Fruit fly (Drosophila melanogaster) whole organism, embryonic: ENCODE data around the gene vas.

Experiments
- Ada2b ChIP-seq: fragments of 200-800 bp; sonication (Bioruptor generic); IDR thresholded peaks from 2 replicates; pipeline ENCODE4 v1.3.6; 2022; ENCODE audit warnings: missing biosample characterization, missing genetic modification characterization
- Asciz ChIP-seq: fragments of 200-800 bp; sonication (Bioruptor generic); optimal IDR thresholded peaks from 2 replicates; lab custom pipeline; 2017; ENCODE audit warnings: missing biosample characterization, mild to moderate bottlenecking, missing genetic modification characterization, missing genetic modification reagents
- Atf-2 ChIP-seq: fragments of 200-800 bp; sonication (Bioruptor generic); optimal IDR thresholded peaks from 2 replicates; lab custom pipeline; 2016; ENCODE audit warnings: missing biosample characterization, missing genetic modification characterization
- Blimp-1 ChIP-seq: fragments of 200-800 bp; sonication (Bioruptor generic); optimal IDR thresholded peaks from 3 replicates; lab custom pipeline; 2018; ENCODE audit warnings: missing biosample characterization, missing genetic modification characterization, mild to moderate bottlenecking, moderate library complexity, missing genetic modification reagents
- CG11085 ChIP-seq: fragments of 200-800 bp; sonication (Bioruptor generic); IDR thresholded peaks from 2 replicates; pipeline ENCODE4 v1.3.6; 2022; ENCODE audit warnings: missing biosample characterization, missing genetic modification characterization
- CG12155 ChIP-seq: fragments of 200-800 bp; sonication (Bioruptor generic); optimal IDR thresholded peaks from 3 replicates; lab custom pipeline; 2016; ENCODE audit warnings: missing biosample characterization, missing genetic modification characterization
- CG14860 ChIP-seq: fragments of 200-800 bp; sonication (Bioruptor generic); IDR thresholded peaks from 3 replicates; pipeline ENCODE4 v1.3.6; 2022; ENCODE audit warnings: missing biosample characterization, missing genetic modification characterization; ENCODE audit not compliant: partially characterized antibody
- CG15073 ChIP-seq: fragments of 200-800 bp; sonication (Bioruptor generic); optimal IDR thresholded peaks from 2 replicates; lab custom pipeline; 2016; ENCODE audit warnings: missing biosample characterization, missing genetic modification characterization
- CG16863 ChIP-seq: fragments of 200-800 bp; sonication (Bioruptor generic); optimal IDR thresholded peaks from 3 replicates; lab custom pipeline; 2016; ENCODE audit warnings: missing biosample characterization, missing genetic modification characterization
- CG18262 ChIP-seq: fragments of 200-800 bp; optimal IDR thresholded peaks from 3 replicates; lab custom pipeline; 2019; ENCODE audit warnings: missing biosample characterization, mild to moderate bottlenecking, missing genetic modification characterization, moderate library complexity
- CG2678 ChIP-seq: fragments of 200-800 bp; sonication (Bioruptor generic); optimal IDR thresholded peaks from 3 replicates; lab custom pipeline; 2019; ENCODE audit warnings: missing biosample characterization, mild to moderate bottlenecking, missing genetic modification characterization, moderate library complexity
- CG30020 ChIP-seq: fragments of 200-800 bp; optimal IDR thresholded peaks from 2 replicates; lab custom pipeline; 2019; ENCODE audit warnings: missing biosample characterization, mild to moderate bottlenecking, missing genetic modification characterization, moderate library complexity
- CG30431 ChIP-seq: fragments of 200-800 bp; sonication (Bioruptor generic); optimal IDR thresholded peaks from 2 replicates; lab custom pipeline; 2017; ENCODE audit warnings: missing biosample characterization, missing genetic modification characterization
- CG34422 ChIP-seq: fragments of 200-800 bp; sonication (Bioruptor generic); IDR thresholded peaks from 3 replicates; pipeline ENCODE4 v1.3.6; 2022; ENCODE audit warnings: missing biosample characterization, missing genetic modification characterization
- CG3838 ChIP-seq: fragments of 200-800 bp; sonication (Bioruptor generic); optimal IDR thresholded peaks from 3 replicates; lab custom pipeline; 2016; ENCODE audit warnings: missing biosample characterization, missing genetic modification characterization
- CG3995 ChIP-seq: fragments of 200-800 bp; sonication (Bioruptor generic); optimal IDR thresholded peaks from 3 replicates; lab custom pipeline; 2016; ENCODE audit warnings: missing biosample characterization, missing genetic modification characterization
- CG42726 ChIP-seq: fragments of 200-800 bp; sonication (Bioruptor generic); IDR thresholded peaks from 2 replicates; pipeline ENCODE4 v1.3.6; 2022; ENCODE audit warnings: missing biosample characterization, missing genetic modification characterization; ENCODE audit not compliant: partially characterized antibody
- CG7963 ChIP-seq: fragments of 200-800 bp; sonication (Bioruptor generic); IDR thresholded peaks from 3 replicates; pipeline ENCODE4 v1.3.6; 2022; ENCODE audit warnings: missing biosample characterization, missing genetic modification characterization; ENCODE audit not compliant: partially characterized antibody
- Chrac-16 ChIP-seq: fragments of 200-800 bp; sonication (Bioruptor generic); optimal IDR thresholded peaks from 3 replicates; lab custom pipeline; 2016; ENCODE audit warnings: missing biosample characterization, missing genetic modification characterization
- Dref ChIP-seq: fragments of 200-800 bp; sonication (Bioruptor generic); IDR thresholded peaks from 2 replicates; pipeline ENCODE4 v1.3.6; 2022; ENCODE audit warnings: missing biosample characterization, missing genetic modification characterization
- Hey ChIP-seq: fragments of 200-800 bp; sonication (Bioruptor generic); optimal IDR thresholded peaks from 3 replicates; lab custom pipeline; 2018; ENCODE audit warnings: missing biosample characterization, mild to moderate bottlenecking, missing genetic modification characterization
- Jarid2 ChIP-seq: fragments of 200-800 bp; sonication (Bioruptor generic); optimal IDR thresholded peaks from 3 replicates; lab custom pipeline; 2017; ENCODE audit warnings: mild to moderate bottlenecking, missing biosample characterization, missing genetic modification reagents, missing genetic modification characterization
- MESR4 ChIP-seq: fragments of 200-800 bp; sonication (Bioruptor generic); optimal IDR thresholded peaks from 2 replicates; lab custom pipeline; 2018; ENCODE audit warnings: missing biosample characterization, mild to moderate bottlenecking, missing genetic modification characterization, moderate library complexity
- Myb ChIP-seq: fragments of 200-800 bp; sonication (Bioruptor generic); optimal IDR thresholded peaks from 2 replicates; lab custom pipeline; 2016; ENCODE audit warnings: missing biosample characterization, missing genetic modification characterization
- Nf-YC ChIP-seq: fragments of 200-800 bp; optimal IDR thresholded peaks from 3 replicates; lab custom pipeline; 2019; ENCODE audit warnings: missing biosample characterization, mild to moderate bottlenecking, missing genetic modification characterization, moderate library complexity
- Opbp ChIP-seq: fragments of 200-800 bp; sonication (Bioruptor generic); IDR thresholded peaks from 3 replicates; pipeline ENCODE4 v1.3.6; 2022; ENCODE audit warnings: missing biosample characterization, missing genetic modification characterization; ENCODE audit not compliant: partially characterized antibody
- Pdp1 ChIP-seq, 2 experiments: fragments of 200-800 bp; sonication (Bioruptor generic); optimal IDR thresholded peaks; 3 replicates each; lab custom pipeline; 2016; ENCODE audit warnings: missing biosample characterization in 2 of 2, missing genetic modification characterization in 2 of 2, mild to moderate bottlenecking in 1 of 2, moderate library complexity in 1 of 2
- Poxn ChIP-seq: fragments of 200-800 bp; sonication (Bioruptor generic); IDR thresholded peaks from 2 replicates; pipeline ENCODE4 v1.3.6; 2022; ENCODE audit warnings: missing biosample characterization, missing genetic modification characterization
- Spps ChIP-seq: fragments of 200-800 bp; sonication (Bioruptor generic); optimal IDR thresholded peaks from 2 replicates; lab custom pipeline; 2018; ENCODE audit warnings: missing biosample characterization, mild to moderate bottlenecking, missing genetic modification characterization
- amos ChIP-seq: fragments of 200-800 bp; sonication (Bioruptor generic); IDR thresholded peaks from 2 replicates; pipeline ENCODE4 v1.3.6; 2022; ENCODE audit warnings: missing biosample characterization, missing genetic modification characterization; ENCODE audit not compliant: partially characterized antibody
- bbx ChIP-seq: fragments of 200-800 bp; sonication (Bioruptor generic); IDR thresholded peaks from 2 replicates; pipeline ENCODE4 v1.3.6; 2022; ENCODE audit warnings: missing biosample characterization, missing genetic modification characterization; ENCODE audit not compliant: partially characterized antibody
- ci ChIP-seq: fragments of 200-800 bp; sonication (Bioruptor generic); IDR thresholded peaks from 3 replicates; pipeline ENCODE4 v1.3.6; 2022; ENCODE audit warnings: missing biosample characterization, missing genetic modification characterization
- gce ChIP-seq: fragments of 200-800 bp; sonication (Bioruptor generic); IDR thresholded peaks from 3 replicates; pipeline ENCODE4 v1.3.6; 2022; ENCODE audit warnings: missing biosample characterization, missing genetic modification characterization
- grau ChIP-seq: fragments of 200-800 bp; optimal IDR thresholded peaks from 3 replicates; lab custom pipeline; 2019; ENCODE audit warnings: missing biosample characterization, mild to moderate bottlenecking, missing genetic modification characterization, moderate library complexity
- lola ChIP-seq, 3 experiments: fragments of >200 bp in 2 of 3; fragments of 200-800 bp in 1 of 3; sonication (Bioruptor generic) in 1 of 3; optimal IDR thresholded peaks; 2 replicates each; lab custom pipeline; 2017 to 2019; ENCODE audit warnings: missing biosample characterization in 3 of 3, missing genetic modification characterization in 3 of 3, mild to moderate bottlenecking in 1 of 3, moderate library complexity in 1 of 3
- mld ChIP-seq: fragments of 200-800 bp; sonication (Bioruptor generic); IDR thresholded peaks from 3 replicates; pipeline ENCODE4 v1.3.6; 2022; ENCODE audit warnings: missing biosample characterization, missing genetic modification characterization; ENCODE audit not compliant: partially characterized antibody
- onecut ChIP-seq: fragments of 200-800 bp; sonication (Bioruptor generic); IDR thresholded peaks from 2 replicates; pipeline ENCODE4 v1.3.6; 2022; ENCODE audit warnings: missing biosample characterization, missing genetic modification characterization
- peb ChIP-seq: fragments of 200-800 bp; sonication (Bioruptor generic); IDR thresholded peaks from 2 replicates; pipeline ENCODE4 v1.3.6; 2022; ENCODE audit warnings: missing biosample characterization, missing genetic modification characterization
- pita ChIP-seq: fragments of 200-800 bp; sonication (Bioruptor generic); optimal IDR thresholded peaks from 2 replicates; lab custom pipeline; 2017; ENCODE audit warnings: missing biosample characterization, mild to moderate bottlenecking, missing genetic modification characterization
- psq ChIP-seq: fragments of 200-800 bp; sonication (Bioruptor generic); optimal IDR thresholded peaks from 2 replicates; lab custom pipeline; 2017; ENCODE audit warnings: missing biosample characterization, missing genetic modification characterization
- pzg ChIP-seq: fragments of 200-800 bp; sonication (Bioruptor generic); optimal IDR thresholded peaks from 3 replicates; lab custom pipeline; 2018; ENCODE audit warnings: missing biosample characterization, mild to moderate bottlenecking, missing genetic modification characterization, moderate library complexity
- stwl ChIP-seq: fragments of 200-800 bp; sonication (Bioruptor generic); optimal IDR thresholded peaks from 3 replicates; lab custom pipeline; 2018; ENCODE audit warnings: missing biosample characterization, mild to moderate bottlenecking, missing genetic modification characterization, moderate library complexity
- tio ChIP-seq: fragments of 200-800 bp; sonication (Bioruptor generic); optimal IDR thresholded peaks from 2 replicates; lab custom pipeline; 2017; ENCODE audit warnings: missing biosample characterization, missing genetic modification characterization, inconsistent platforms
- tna ChIP-seq: fragments of 200-800 bp; sonication (Bioruptor generic); IDR thresholded peaks from 2 replicates; pipeline ENCODE4 v1.3.6; 2022; ENCODE audit warnings: missing biosample characterization, missing genetic modification characterization; ENCODE audit not compliant: partially characterized antibody
- tup ChIP-seq: fragments of 200-800 bp; sonication (Bioruptor generic); optimal IDR thresholded peaks from 2 replicates; lab custom pipeline; 2016; ENCODE audit warnings: missing biosample characterization, mild to moderate bottlenecking, missing genetic modification characterization, moderate library complexity
- vfl ChIP-seq: fragments of 200-800 bp; sonication (Bioruptor generic); optimal IDR thresholded peaks from 2 replicates; lab custom pipeline; 2016; ENCODE audit warnings: missing biosample characterization, missing genetic modification characterization
- zfh2 ChIP-seq: fragments of 200-800 bp; sonication (Bioruptor generic); optimal IDR thresholded peaks from 2 replicates; lab custom pipeline; 2016; ENCODE audit warnings: missing biosample characterization, missing genetic modification characterization

Gene vas

dm6 chr2L:15038339-15039308 is 22.8 kb upstream of the vas start, which contains the start of gene CIAPIN1 (continued):
- TF ChIP-seq peb (GFP tag; lab: Robert Waterston, UW) = no peak
- TF ChIP-seq Hey (tag; lab: Kevin White, UChicago) = no peak
- TF ChIP-seq Nf-YC (tag; lab: Kevin White, UChicago) = no peak
- no peak for TF ChIP-seq CG3838
- TF ChIP-seq CG7963 (GFP tag; lab: Robert Waterston, UW) = peak; percentile 40; the same call in 1 of the 3 replicates
- peak; percentile 78 for TF ChIP-seq Dref
- TF ChIP-seq CG15073 = no peak
- no peak for TF ChIP-seq CG16863 (GFP tag; lab: Kevin White, UChicago)
- TF ChIP-seq Blimp-1 (GFP tag; lab: Kevin White, UChicago) = no peak
- TF ChIP-seq tup (GFP tag; lab: Kevin White, UChicago) = no peak
- no peak for TF ChIP-seq psq (GFP tag; lab: Kevin White, UChicago)
- TF ChIP-seq Ada2b (GFP tag; lab: Robert Waterston, UW) = no peak
- no peak for TF ChIP-seq CG30431 (GFP tag; lab: Kevin White, UChicago)
- no peak for TF ChIP-seq CG2678 (tag; lab: Kevin White, UChicago)
- TF ChIP-seq pzg (GFP tag; lab: Kevin White, UChicago) = peak; percentile 29
- TF ChIP-seq lola (GFP tag; optimal IDR thresholded peaks at IDR 0.05; lab: Kevin White, UChicago) = peak in 1 of 3 experiments; percentile 16
- no peak for TF ChIP-seq CG11085 (GFP tag; lab: Robert Waterston, UW)
- no peak for TF ChIP-seq Atf-2 (GFP tag; lab: Kevin White, UChicago)
- TF ChIP-seq MESR4 (GFP tag; lab: Kevin White, UChicago) = peak; percentile 69
- peak; percentile 63 for TF ChIP-seq tna (GFP tag; lab: Robert Waterston, UW)
- no peak for TF ChIP-seq grau
- TF ChIP-seq bbx = peak; percentile 65
- 0 out of 2 replicates have a peak, but pooled peaks have one; percentile 51 for TF ChIP-seq CG42726
- peak; percentile 18 for TF ChIP-seq CG30020 (tag; lab: Kevin White, UChicago)
- TF ChIP-seq Asciz (GFP tag; lab: Kevin White, UChicago) = no peak
- TF ChIP-seq gce (GFP tag; lab: Robert Waterston, UW) = no peak
- no peak for TF ChIP-seq Spps (tag; lab: Kevin White, UChicago)
- TF ChIP-seq CG18262 (tag; lab: Kevin White, UChicago) = no peak
- peak; percentile 54; the same call in 2 of the 3 replicates for TF ChIP-seq Opbp (GFP tag; lab: Robert Waterston, UW)
- peak; percentile 50 for TF ChIP-seq amos (GFP tag; lab: Robert Waterston, UW)
- peak; percentile 11; the same call in 1 of the 3 replicates for TF ChIP-seq CG34422
- TF ChIP-seq zfh2 (GFP tag; lab: Kevin White, UChicago) = no peak
- peak; percentile 12 for TF ChIP-seq Myb (GFP tag; lab: Kevin White, UChicago)
- no peak for TF ChIP-seq CG12155 (GFP tag; lab: Kevin White, UChicago)
- TF ChIP-seq Pdp1 (GFP tag; optimal IDR thresholded peaks at IDR 0.05; lab: Kevin White, UChicago) = peak in 1 of 2 experiments; percentile 28
- no peak for TF ChIP-seq Chrac-16 (GFP tag; lab: Kevin White, UChicago)
- TF ChIP-seq onecut (GFP tag; lab: Robert Waterston, UW) = no peak
- TF ChIP-seq pita (GFP tag; lab: Kevin White, UChicago) = no peak
- peak; percentile 28 for TF ChIP-seq stwl (tag; lab: Kevin White, UChicago)
- peak; percentile 46 for TF ChIP-seq CG14860 (GFP tag; lab: Robert Waterston, UW)
- no peak for TF ChIP-seq Poxn
- no peak for TF ChIP-seq Jarid2
- TF ChIP-seq mld (GFP tag; lab: Robert Waterston, UW) = peak; percentile 46; the same call in 1 of the 3 replicates
- no peak for TF ChIP-seq ci
- peak; percentile 97 for TF ChIP-seq CG3995 (GFP tag; lab: Kevin White, UChicago)
- no peak for TF ChIP-seq vfl (GFP tag; lab: Kevin White, UChicago)
- peak; percentile 22 for TF ChIP-seq tio (GFP tag; lab: Kevin White, UChicago)
